Worm (Caenorhabditis elegans) whole organism, L2 larva: Measurements from ENCODE around the gene Y25C1A.8.

Experiments
- alr-1 ChIP-seq: fragments of 150-350 bp; optimal IDR thresholded peaks from 2 replicates; lab custom pipeline; 2014; ENCODE audit warnings: missing biosample characterization, missing genetic modification characterization
- crh-2 ChIP-seq: sonication (generic microtip); optimal IDR thresholded peaks from 2 replicates; lab custom pipeline; 2017; ENCODE audit warnings: missing biosample characterization, missing genetic modification characterization
- elt-1 ChIP-seq: fragments of 150-350 bp; optimal IDR thresholded peaks from 2 replicates; lab custom pipeline; 2014; ENCODE audit warnings: missing biosample characterization, missing genetic modification characterization
- mdl-1 ChIP-seq, 2 experiments: fragments of 150-350 bp in 1 of 2; sonication (generic microtip) in 1 of 2; optimal IDR thresholded peaks; 2 replicates each; lab custom pipeline; 2017; ENCODE audit warnings: missing biosample characterization in 2 of 2, missing genetic modification characterization in 2 of 2
- sma-3 ChIP-seq: sonication (generic microtip); optimal IDR thresholded peaks from 2 replicates; lab custom pipeline; 2016; ENCODE audit warnings: missing genetic modification reagents, missing genetic modification characterization, missing compliant biosample characterization
- unc-39 ChIP-seq: fragments of 150-350 bp; optimal IDR thresholded peaks from 2 replicates; lab custom pipeline; 2014; ENCODE audit warnings: missing biosample characterization, missing genetic modification characterization
- zag-1 ChIP-seq: fragments of 150-350 bp; optimal IDR thresholded peaks from 2 replicates; lab custom pipeline; 2014; ENCODE audit warnings: missing biosample characterization, missing genetic modification characterization
- ztf-4 ChIP-seq: fragments of 150-350 bp; optimal IDR thresholded peaks from 2 replicates; lab custom pipeline; 2014; ENCODE audit warnings: missing biosample characterization, missing genetic modification characterization

DNA sequence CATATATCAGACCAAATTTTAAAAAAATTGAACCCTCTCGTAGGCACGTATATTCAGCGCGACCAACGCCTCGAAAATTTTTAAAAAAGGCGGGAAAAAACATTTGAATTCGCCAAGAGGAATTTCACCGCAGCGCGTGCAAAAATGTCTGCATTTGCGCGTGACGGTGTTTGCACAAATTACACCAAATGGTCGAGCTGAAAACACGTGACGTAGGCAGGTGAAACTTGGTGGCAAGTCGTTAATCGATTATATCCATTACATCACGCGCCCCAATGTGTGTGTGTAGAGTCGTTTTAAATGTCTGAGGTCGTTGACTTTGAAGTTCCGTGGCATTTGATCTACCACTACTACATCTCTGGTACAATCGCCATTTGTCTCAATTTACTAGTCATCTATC, 26.1 kb downstream of the Y25C1A.8 start, which contains the start of gene sri-31:
- TF ChIP-seq elt-1 (no peak), zag-1 (tag; lab: Kevin White, UChicago) (no peak), ztf-4 (no peak), unc-39 (tag; lab: Kevin White, UChicago) (no peak), mdl-1 (tag; optimal IDR thresholded peaks at IDR 0.05; lab: Kevin White, UChicago) (no peak), sma-3 (GFP tag; lab: Kevin White, UChicago) (no peak), crh-2 (tag; lab: Kevin White, UChicago) (no peak), alr-1 (tag; lab: Kevin White, UChicago) (no peak)
